Fruit fly (Drosophila melanogaster) whole organism, wandering third instar larva: ENCODE measurements around the gene mio.

Experiments used
- Abd-B ChIP-seq: fragments of >200 bp; optimal IDR thresholded peaks from 2 replicates; lab custom pipeline; 2017; ENCODE audit warnings: missing biosample characterization, missing genetic modification characterization
- CG32264 ChIP-seq: fragments of 200-800 bp; sonication (Bioruptor generic); optimal IDR thresholded peaks from 2 replicates; lab custom pipeline; 2016; ENCODE audit warnings: missing biosample characterization, missing genetic modification characterization
- CG9705 ChIP-seq: fragments of 200-800 bp; sonication (Bioruptor generic); optimal IDR thresholded peaks from 2 replicates; lab custom pipeline; 2018; ENCODE audit warnings: missing biosample characterization, mild to moderate bottlenecking, missing genetic modification characterization
- CrebA ChIP-seq: fragments of 200-800 bp; sonication (Bioruptor generic); optimal IDR thresholded peaks from 2 replicates; lab custom pipeline; 2016; ENCODE audit warnings: missing biosample characterization, mild to moderate bottlenecking, missing genetic modification characterization, borderline replicate concordance
- Dfd ChIP-seq: fragments of >200 bp; optimal IDR thresholded peaks from 2 replicates; lab custom pipeline; 2017; ENCODE audit warnings: missing biosample characterization, missing genetic modification characterization
- Dif ChIP-seq: fragments of 200-275, 200-300 bp; sonication (Bioruptor generic); optimal IDR thresholded peaks from 2 replicates; lab custom pipeline; 2018; ENCODE audit warnings: missing biosample characterization, missing genetic modification characterization; ENCODE audit not compliant: partially characterized antibody
- GATAd ChIP-seq: sonication (Bioruptor generic); optimal IDR thresholded peaks from 2 replicates; lab custom pipeline; 2016; ENCODE audit warnings: missing biosample characterization, missing genetic modification characterization
- HLH106 ChIP-seq: fragments of 200-800 bp; optimal IDR thresholded peaks from 3 replicates; lab custom pipeline; 2019; ENCODE audit warnings: missing biosample characterization, mild to moderate bottlenecking, missing genetic modification characterization, moderate library complexity
- Hr78 ChIP-seq: fragments of >200 bp; optimal IDR thresholded peaks from 2 replicates; lab custom pipeline; 2017; ENCODE audit warnings: missing biosample characterization, missing genetic modification characterization
- Hr83 ChIP-seq: fragments of 200-300 bp; sonication (Bioruptor generic); optimal IDR thresholded peaks from 2 replicates; lab custom pipeline; 2016; ENCODE audit warnings: missing biosample characterization, mild to moderate bottlenecking, missing genetic modification characterization, moderate library complexity; ENCODE audit not compliant: poor library complexity, severe bottlenecking
- Jra ChIP-seq: sonication (Bioruptor generic); optimal IDR thresholded peaks from 2 replicates; lab custom pipeline; 2016; ENCODE audit warnings: missing biosample characterization, missing genetic modification characterization
- Mio ChIP-seq: sonication (Bioruptor generic); optimal IDR thresholded peaks from 2 replicates; lab custom pipeline; 2016; ENCODE audit warnings: missing biosample characterization, missing genetic modification characterization
- Myc ChIP-seq: fragments of >200 bp; optimal IDR thresholded peaks from 2 replicates; lab custom pipeline; 2017
- N ChIP-seq: fragments of >200 bp; optimal IDR thresholded peaks from 2 replicates; lab custom pipeline; 2018; ENCODE audit warnings: missing biosample characterization, missing external identifiers, missing genetic modification characterization
- OdsH ChIP-seq: fragments of 200-800 bp; sonication (Bioruptor generic); optimal IDR thresholded peaks from 2 replicates; lab custom pipeline; 2016; ENCODE audit warnings: missing biosample characterization, mild to moderate bottlenecking, missing genetic modification characterization
- Rel ChIP-seq, 2 experiments: fragments of 200-800 bp; sonication (Bioruptor generic) in 1 of 2; optimal IDR thresholded peaks; 2 replicates in 1 of 2; 3 replicates in 1 of 2; lab custom pipeline; 2016 to 2019; ENCODE audit warnings: mild to moderate bottlenecking in 2 of 2, missing biosample characterization in 2 of 2, missing genetic modification characterization in 2 of 2, moderate library complexity in 1 of 2
- Sp1 ChIP-seq: fragments of 200-800 bp; sonication (Bioruptor generic); optimal IDR thresholded peaks from 3 replicates; lab custom pipeline; 2019; ENCODE audit warnings: missing biosample characterization, mild to moderate bottlenecking, missing genetic modification characterization, moderate library complexity
- Vsx2 ChIP-seq: fragments of 200-300, 225-300 bp; sonication (Bioruptor generic); optimal IDR thresholded peaks from 2 replicates; lab custom pipeline; 2018; ENCODE audit warnings: missing biosample characterization, missing genetic modification characterization; ENCODE audit not compliant: partially characterized antibody
- br ChIP-seq: fragments of 200-800 bp; sonication (Bioruptor generic); optimal IDR thresholded peaks from 2 replicates; lab custom pipeline; 2016; ENCODE audit warnings: missing biosample characterization, missing genetic modification characterization
- brk ChIP-seq: fragments of 200-800 bp; sonication (Bioruptor generic); optimal IDR thresholded peaks from 2 replicates; lab custom pipeline; 2016; ENCODE audit warnings: missing biosample characterization, mild to moderate bottlenecking, missing genetic modification characterization
- dl ChIP-seq, 2 experiments: fragments of 175-275, 200-275 bp in 1 of 2; fragments of 200-275 bp in 1 of 2; sonication (Bioruptor generic); optimal IDR thresholded peaks; lab custom pipeline; 2018; ENCODE audit warnings: mild to moderate bottlenecking in 2 of 2, missing biosample characterization in 2 of 2, missing genetic modification characterization in 2 of 2, moderate library complexity in 2 of 2; ENCODE audit not compliant: partially characterized antibody in 2 of 2, insufficient read depth in 1 of 2
- dmrt93B ChIP-seq: fragments of 200-800 bp; sonication (Bioruptor generic); optimal IDR thresholded peaks from 2 replicates; lab custom pipeline; 2018; ENCODE audit warnings: missing biosample characterization, mild to moderate bottlenecking, missing genetic modification characterization
- ey ChIP-seq: fragments of 200-800 bp; sonication (Bioruptor generic); optimal IDR thresholded peaks from 2 replicates; lab custom pipeline; 2016; ENCODE audit warnings: missing biosample characterization, missing genetic modification characterization
- foxo ChIP-seq, 2 experiments: fragments of 200-800 bp; sonication (Bioruptor generic); optimal IDR thresholded peaks; 2 replicates in 1 of 2; 3 replicates in 1 of 2; lab custom pipeline; 2016 to 2017; ENCODE audit warnings: missing biosample characterization in 2 of 2, missing genetic modification characterization in 2 of 2
- fru ChIP-seq: fragments of 200-800 bp; sonication (Bioruptor generic); optimal IDR thresholded peaks from 3 replicates; lab custom pipeline; 2016; ENCODE audit warnings: missing biosample characterization, mild to moderate bottlenecking, missing genetic modification characterization
- h ChIP-seq: fragments of 200-800 bp; sonication (Bioruptor generic); optimal IDR thresholded peaks from 3 replicates; lab custom pipeline; 2016; ENCODE audit warnings: missing biosample characterization, mild to moderate bottlenecking, missing genetic modification characterization
- jim ChIP-seq: fragments of 175-275, 200-325 bp; sonication (Bioruptor generic); optimal IDR thresholded peaks from 2 replicates; lab custom pipeline; 2016; ENCODE audit warnings: missing biosample characterization, mild to moderate bottlenecking, missing genetic modification characterization
- pan ChIP-seq: fragments of >200 bp; optimal IDR thresholded peaks from 2 replicates; lab custom pipeline; 2017
- psq ChIP-seq: fragments of 200-800 bp; sonication (Bioruptor generic); optimal IDR thresholded peaks from 3 replicates; lab custom pipeline; 2017; ENCODE audit warnings: missing biosample characterization, mild to moderate bottlenecking, missing genetic modification characterization, moderate library complexity
- rgr ChIP-seq: fragments of 200-800 bp; sonication (Bioruptor generic); optimal IDR thresholded peaks from 3 replicates; lab custom pipeline; 2016; ENCODE audit warnings: missing biosample characterization, mild to moderate bottlenecking, missing genetic modification characterization
- sage ChIP-seq: fragments of 200-800 bp; sonication (Bioruptor generic); optimal IDR thresholded peaks from 2 replicates; lab custom pipeline; 2016; ENCODE audit warnings: missing biosample characterization, mild to moderate bottlenecking, missing genetic modification characterization
- sv ChIP-seq: fragments of 200-800 bp; sonication (Bioruptor generic); optimal IDR thresholded peaks from 3 replicates; lab custom pipeline; 2016; ENCODE audit warnings: missing biosample characterization, missing genetic modification characterization
- tai ChIP-seq: sonication (Bioruptor generic); optimal IDR thresholded peaks from 2 replicates; lab custom pipeline; 2016; ENCODE audit warnings: missing biosample characterization, missing genetic modification characterization
- woc ChIP-seq: sonication (Bioruptor generic); optimal IDR thresholded peaks from 2 replicates; lab custom pipeline; 2016; ENCODE audit warnings: missing biosample characterization, mild to moderate bottlenecking, missing genetic modification characterization

Gene mio

dm6 chr2L:2190684-2191083 lies 26.4 kb upstream of the mio start:
- TF ChIP-seq sage, result no peak
- TF ChIP-seq brk, result no peak
- TF ChIP-seq Hr83 (GFP tag; lab: Kevin White, UChicago), result no peak
- TF ChIP-seq dl (GFP tag; optimal IDR thresholded peaks at IDR 0.05; lab: Kevin White, UChicago; ENCODE audit: insufficient read depth in 1 of 2, partially characterized antibody in 2 of 2), result no peak
- no peak for TF ChIP-seq dmrt93B (GFP tag; lab: Kevin White, UChicago)
- TF ChIP-seq Vsx2 (GFP tag; lab: Kevin White, UChicago), result no peak
- no peak for TF ChIP-seq pan (lab: Kevin White, UChicago)
- TF ChIP-seq Sp1, result no peak
- TF ChIP-seq OdsH (GFP tag; lab: Kevin White, UChicago), result no peak
- TF ChIP-seq HLH106 (tag; lab: Kevin White, UChicago), result no peak
- TF ChIP-seq Dfd, result no peak
- no peak for TF ChIP-seq Abd-B (GFP tag; lab: Kevin White, UChicago)
- TF ChIP-seq br (GFP tag; lab: Kevin White, UChicago), result no peak
- no peak for TF ChIP-seq fru (GFP tag; lab: Kevin White, UChicago)
- TF ChIP-seq CG32264 (GFP tag; lab: Kevin White, UChicago), result no peak
- no peak for TF ChIP-seq sv
- no peak for TF ChIP-seq N (GFP tag; lab: Kevin White, UChicago)
- TF ChIP-seq foxo (GFP tag; optimal IDR thresholded peaks at IDR 0.05; lab: Kevin White, UChicago), result no peak
- no peak for TF ChIP-seq Rel (GFP tag; optimal IDR thresholded peaks at IDR 0.05; lab: Kevin White, UChicago)
- peak; percentile 87 for TF ChIP-seq Rel (tag; optimal IDR thresholded peaks at IDR 0.05; lab: Kevin White, UChicago)
- peak; percentile 11 for TF ChIP-seq rgr (GFP tag; lab: Kevin White, UChicago)
- no peak for TF ChIP-seq ey (GFP tag; lab: Kevin White, UChicago)
- no peak for TF ChIP-seq GATAd
- TF ChIP-seq Mio, result no peak
- TF ChIP-seq h (GFP tag; lab: Kevin White, UChicago), result peak; percentile 18
- no peak for TF ChIP-seq CrebA (GFP tag; lab: Kevin White, UChicago)
- no peak for TF ChIP-seq Hr78 (GFP tag; lab: Kevin White, UChicago)

dm6 chr2L:2191404-2191803 lies 25.7 kb upstream of the mio start:
- TF ChIP-seq Sp1, result no peak
- no peak for TF ChIP-seq Jra (GFP tag; lab: Kevin White, UChicago)
- no peak for TF ChIP-seq tai (GFP tag; lab: Kevin White, UChicago)
- no peak for TF ChIP-seq psq
- no peak for TF ChIP-seq sage
- no peak for TF ChIP-seq rgr (GFP tag; lab: Kevin White, UChicago)
- no peak for TF ChIP-seq CG32264 (GFP tag; lab: Kevin White, UChicago)
- no peak for TF ChIP-seq pan (lab: Kevin White, UChicago)
- no peak for TF ChIP-seq Myc
- no peak for TF ChIP-seq brk
- no peak for TF ChIP-seq jim (GFP tag; lab: Kevin White, UChicago)

- TF ChIP-seq woc (no peak), Vsx2 (GFP tag; lab: Kevin White, UChicago) (peak; percentile 98), Dif (peak; percentile 89), tai (GFP tag; lab: Kevin White, UChicago) (no peak), dl (GFP tag; optimal IDR thresholded peaks at IDR 0.05; lab: Kevin White, UChicago; ENCODE audit: insufficient read depth in 1 of 2, partially characterized antibody in 2 of 2) (peak in 1 of 2 experiments; percentile 58), Rel (GFP tag; optimal IDR thresholded peaks at IDR 0.05; lab: Kevin White, UChicago) (no peak), Rel (tag; optimal IDR thresholded peaks at IDR 0.05; lab: Kevin White, UChicago) (peak; percentile 30), fru (GFP tag; lab: Kevin White, UChicago) (no peak)
These were observed 24.9 kb upstream of the mio start, which contains the start of gene CG10874 for dm6 chr2L:2192123-2192601. CG10874 (minus strand) TSS chr2L:2192386.

dm6 chr2L:2193357-2193780 lies 23.7 kb upstream of the mio start:
- TF ChIP-seq Dif (peak; percentile 90), CG9705 (peak; percentile 32), fru (GFP tag; lab: Kevin White, UChicago) (peak; percentile 23), Hr83 (GFP tag; lab: Kevin White, UChicago) (peak; percentile 55), Vsx2 (GFP tag; lab: Kevin White, UChicago) (peak; percentile 94), sv (no peak), OdsH (GFP tag; lab: Kevin White, UChicago) (peak; percentile 46), woc (no peak), foxo (GFP tag; optimal IDR thresholded peaks at IDR 0.05; lab: Kevin White, UChicago) (peak; percentile 1 to 13), Myc (peak; percentile 44), Jra (GFP tag; lab: Kevin White, UChicago) (no peak), dl (GFP tag; optimal IDR thresholded peaks at IDR 0.05; lab: Kevin White, UChicago; ENCODE audit: insufficient read depth in 1 of 2, partially characterized antibody in 2 of 2) (peak; percentile 40 to 86), Rel (GFP tag; optimal IDR thresholded peaks at IDR 0.05; lab: Kevin White, UChicago) (no peak), Rel (tag; optimal IDR thresholded peaks at IDR 0.05; lab: Kevin White, UChicago) (peak; percentile 95), sage (no peak), psq (peak; percentile 13), dmrt93B (GFP tag; lab: Kevin White, UChicago) (peak; percentile 18), HLH106 (tag; lab: Kevin White, UChicago) (peak; percentile 55), br (GFP tag; lab: Kevin White, UChicago) (peak; percentile 9), CrebA (GFP tag; lab: Kevin White, UChicago) (peak; percentile 76), h (GFP tag; lab: Kevin White, UChicago) (peak; percentile 83), rgr (GFP tag; lab: Kevin White, UChicago) (peak; percentile 44), CG32264 (GFP tag; lab: Kevin White, UChicago) (no peak), Sp1 (peak; percentile 51)
